Worm (Caenorhabditis elegans): ENCODE results near the gene C09B9.85.

The C09B9.85 gene

DNA sequence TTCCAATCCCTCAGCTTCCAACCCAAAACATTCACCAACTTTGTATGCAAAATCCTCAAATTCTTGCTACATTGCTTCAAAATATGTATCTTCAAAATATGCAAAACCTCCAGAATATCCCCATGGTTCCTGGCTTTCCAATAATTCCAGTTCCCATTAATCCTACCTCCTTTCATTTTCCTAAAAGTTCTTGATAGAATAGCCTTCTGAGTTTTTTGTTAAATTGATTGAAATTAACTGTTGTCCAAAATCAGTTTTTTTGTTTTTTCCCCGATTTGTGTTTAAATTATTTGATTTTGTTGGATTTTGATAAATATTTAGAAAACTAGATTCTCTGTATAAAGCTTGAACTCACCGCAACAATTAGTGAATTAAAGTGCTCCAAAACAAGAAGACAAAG is 20.4 kb downstream of the C09B9.85 start:
- TF ChIP-seq unc-62 (GFP tag; optimal IDR thresholded peaks at IDR 0.05 in 1 of 2) (peak in 1 of 2 experiments; percentile 90), unc-62 (tag; optimal IDR thresholded peaks at IDR 0.05) (no peak), Y48G9A.11 (GFP tag; IDR thresholded peaks at IDR 0.05) (no peak)

DNA sequence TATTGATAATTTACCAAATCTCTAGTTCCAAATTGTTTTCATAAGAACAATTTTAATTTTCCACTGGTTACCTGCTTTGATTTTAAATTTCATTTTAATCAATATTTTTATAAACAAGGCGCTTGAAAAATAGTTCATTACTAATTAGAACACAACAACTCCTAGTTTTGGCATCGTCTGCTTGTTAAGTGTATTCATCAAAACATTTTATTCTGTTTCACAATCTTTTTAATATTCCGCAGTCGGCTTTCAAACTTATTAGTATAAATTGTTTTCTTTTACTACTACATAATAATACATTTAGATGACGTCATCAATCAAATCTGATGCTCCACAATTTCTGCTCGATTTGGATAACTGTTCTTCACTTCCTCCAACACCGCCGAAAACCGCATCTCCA is 23.1 kb downstream of the C09B9.85 start, which contains the start of gene pes-1:
Gene pes-1 (plus strand): TSS at position 301 of the 400 bp plus-strand sequence.
- TF ChIP-seq nhr-76 (tag; optimal IDR thresholded peaks at IDR 0.05) (no peak), nhr-10 (tag; optimal IDR thresholded peaks at IDR 0.05) (no peak), php-3 (GFP tag; IDR thresholded peaks at IDR 0.05) (no peak), F10B5.3 (tag; optimal IDR thresholded peaks at IDR 0.05) (no peak), zip-2 (tag; optimal IDR thresholded peaks at IDR 0.05) (no peak), zag-1 (tag; optimal IDR thresholded peaks at IDR 0.05) (no peak)

DNA sequence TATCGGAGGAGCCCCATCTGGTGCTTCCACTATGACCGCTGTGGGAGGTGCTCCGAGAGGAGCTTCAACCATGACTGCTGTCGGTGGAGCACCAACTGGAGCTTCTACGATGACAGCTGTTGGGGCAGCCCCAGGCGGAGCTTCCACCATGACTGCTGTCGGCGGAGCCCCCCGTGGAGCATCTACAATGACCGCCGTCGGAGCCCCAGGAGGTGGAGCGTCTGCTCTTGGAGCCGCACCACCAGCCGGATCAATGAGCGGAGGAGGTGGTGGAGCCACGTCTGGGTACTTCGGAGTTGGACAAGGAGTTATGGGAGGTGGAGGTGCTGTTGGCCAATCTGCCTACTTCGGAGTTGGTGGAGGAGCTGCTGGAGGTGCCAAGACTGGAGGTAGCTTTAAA is 28.6 kb downstream of the C09B9.85 start:
- no peak for TF ChIP-seq fos-1 (tag; optimal IDR thresholded peaks at IDR 0.05)
- no peak for TF ChIP-seq vab-7 (GFP tag; IDR thresholded peaks at IDR 0.05)
- peak; percentile 94 for TF ChIP-seq set-16 (GFP tag; IDR thresholded peaks at IDR 0.05)

DNA sequence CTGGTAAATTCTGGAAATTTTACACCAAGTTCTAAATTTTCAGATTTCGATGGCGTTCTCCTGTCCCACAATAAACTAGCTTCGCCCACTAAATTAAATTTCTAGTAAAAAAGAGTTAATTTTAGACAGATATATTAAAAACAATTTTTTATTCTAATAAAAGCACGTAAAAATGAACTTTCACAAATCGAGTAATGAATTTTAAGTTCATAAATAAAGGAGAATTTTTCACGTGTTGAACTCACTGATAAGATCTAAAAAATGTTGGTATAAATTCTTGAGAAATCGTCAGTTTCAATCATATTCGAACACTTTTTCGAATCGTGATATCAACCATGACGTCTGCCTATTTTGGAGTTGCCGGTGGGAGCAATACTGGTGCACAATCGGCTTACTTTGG is 29.7 kb downstream of the C09B9.85 start, which contains the start of gene ssq-2:
Gene ssq-2 (plus strand): TSS at position 301 of the 400 bp plus-strand sequence.
- TF ChIP-seq lin-39 (tag; optimal IDR thresholded peaks at IDR 0.05): no peak

DNA sequence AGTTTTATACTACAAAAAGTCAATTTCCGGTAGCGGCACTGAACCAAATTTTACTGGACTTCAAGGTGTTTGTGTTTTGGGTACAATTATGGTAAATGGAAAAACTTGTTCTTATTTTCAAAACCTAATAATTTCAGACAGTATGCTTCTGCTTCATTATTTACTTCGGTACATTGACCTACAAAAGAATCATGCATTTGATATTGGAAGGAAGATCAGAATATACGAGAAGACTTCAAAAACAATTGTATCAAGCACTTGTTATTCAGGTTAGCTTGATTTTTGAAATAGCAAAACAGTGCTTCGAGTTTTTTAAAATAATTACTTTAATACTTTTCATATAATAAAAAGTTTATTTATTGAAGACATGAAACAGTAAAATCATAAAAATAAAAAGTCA is 32.4 kb downstream of the C09B9.85 start:
- TF ChIP-seq nhr-42 (GFP tag; IDR thresholded peaks at IDR 0.05) (no peak), unc-62 (GFP tag; optimal IDR thresholded peaks at IDR 0.05 in 1 of 2) (peak in 1 of 2 experiments; percentile 96), unc-62 (tag; optimal IDR thresholded peaks at IDR 0.05) (no peak), mdl-1 (tag; optimal IDR thresholded peaks at IDR 0.05) (no peak)

DNA sequence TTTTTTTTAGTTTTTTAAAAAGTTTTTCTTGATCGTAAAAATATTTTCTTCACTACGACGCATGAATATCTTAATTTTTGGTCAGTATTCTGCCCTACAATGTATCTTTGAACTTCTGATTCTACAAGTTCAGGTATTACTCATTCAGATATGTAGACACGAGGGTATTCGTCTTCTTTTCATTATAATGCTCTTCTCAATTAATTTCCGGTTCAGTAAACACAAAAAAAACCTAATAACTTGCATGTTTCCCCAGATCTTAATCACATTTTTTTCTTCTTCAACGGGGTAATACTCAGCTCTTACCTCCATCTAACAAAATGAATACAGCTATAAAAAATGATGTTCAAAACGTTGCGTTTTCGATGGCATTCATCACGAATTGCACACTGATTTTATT is 33.5 kb downstream of the C09B9.85 start, which contains the start of gene str-162:
Gene str-162 (plus strand): TSS at position 301 of the 400 bp plus-strand sequence.
- TF ChIP-seq unc-62 (GFP tag; optimal IDR thresholded peaks at IDR 0.05 in 1 of 2): peak in 1 of 2 experiments; percentile 13
- TF ChIP-seq unc-62 (tag; optimal IDR thresholded peaks at IDR 0.05): no peak
- no peak for TF ChIP-seq nhr-28 (tag; optimal IDR thresholded peaks at IDR 0.05)
- TF ChIP-seq set-16 (GFP tag; IDR thresholded peaks at IDR 0.05): no peak
- TF ChIP-seq attf-4 (tag; optimal IDR thresholded peaks at IDR 0.05): no peak

DNA sequence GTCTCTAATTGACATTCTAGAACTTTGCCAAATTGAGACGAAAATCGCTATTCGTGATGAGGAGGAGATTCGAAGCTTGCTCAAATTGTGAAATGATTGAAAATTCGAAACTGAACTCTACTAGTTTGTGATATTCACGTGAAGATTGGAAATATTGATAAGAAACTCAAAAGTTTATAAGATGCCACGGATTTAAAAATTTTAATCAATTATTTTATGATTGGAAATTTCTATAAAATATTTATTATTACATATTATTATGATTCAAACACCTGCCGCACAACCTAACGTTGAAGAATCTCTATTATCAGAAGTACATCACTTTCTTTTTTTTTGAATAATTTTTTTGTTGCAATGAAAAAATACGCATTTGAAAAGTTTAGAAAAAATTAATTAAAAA is 37.0 kb downstream of the C09B9.85 start, which contains the start of gene E03H12.7:
Gene E03H12.7 (minus strand): TSS at position 101 of the 400 bp plus-strand sequence.
- TF ChIP-seq ceh-20 (GFP tag; IDR thresholded peaks at IDR 0.05) (no peak), unc-39 (tag; optimal IDR thresholded peaks at IDR 0.05) (no peak), D1046.2 (GFP tag; IDR thresholded peaks at IDR 0.05) (no peak), aly-2 (tag; optimal IDR thresholded peaks at IDR 0.05) (no peak)

DNA sequence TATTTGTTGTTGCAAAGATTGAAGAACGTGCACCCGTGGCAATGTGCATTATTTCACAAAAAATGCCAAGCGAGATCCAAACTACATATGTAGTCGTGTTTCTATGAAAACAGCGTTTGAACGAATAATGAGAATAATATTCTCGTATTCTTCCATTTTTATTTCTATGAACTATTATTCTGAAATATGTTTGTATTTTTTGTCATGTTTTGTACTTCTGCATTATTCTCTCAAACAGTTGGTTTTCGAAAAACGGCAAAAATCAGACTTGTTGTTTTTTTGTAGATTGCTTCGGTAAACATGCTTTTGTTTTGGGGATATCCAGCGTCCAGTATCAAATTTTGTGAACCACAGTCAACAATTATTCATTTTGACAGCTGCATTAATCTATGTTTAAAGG is 39.3 kb downstream of the C09B9.85 start, which contains the start of gene clec-177:
Gene clec-177 (plus strand): TSS at position 301 of the 400 bp plus-strand sequence.
- no peak for TF ChIP-seq T20F7.1 (GFP tag; optimal IDR thresholded peaks at IDR 0.05)
- no peak for TF ChIP-seq unc-62 (GFP tag; optimal IDR thresholded peaks at IDR 0.05 in 1 of 2)
- no peak for TF ChIP-seq unc-62 (tag; optimal IDR thresholded peaks at IDR 0.05)
- no peak for TF ChIP-seq Y105C5A.15 (GFP tag; IDR thresholded peaks at IDR 0.05)
- no peak for TF ChIP-seq egl-27 (tag; optimal IDR thresholded peaks at IDR 0.05)
- TF ChIP-seq Y5F2A.4 (GFP tag; optimal IDR thresholded peaks at IDR 0.05): no peak
- TF ChIP-seq daf-19 (GFP tag; conservative IDR thresholded peaks at IDR 0.05): no peak
- no peak for TF ChIP-seq tag-97 (GFP tag; IDR thresholded peaks at IDR 0.05)
- no peak for TF ChIP-seq hif-1 (tag; optimal IDR thresholded peaks at IDR 0.05)
- no peak for TF ChIP-seq nhr-237 (tag; optimal IDR thresholded peaks at IDR 0.05)
- no peak for TF ChIP-seq vab-7 (GFP tag; IDR thresholded peaks at IDR 0.05)
- TF ChIP-seq cey-2 (tag; optimal IDR thresholded peaks at IDR 0.05; ENCODE audit: borderline replicate concordance, insufficient read depth): no peak
- no peak for TF ChIP-seq dmd-9 (GFP tag; IDR thresholded peaks at IDR 0.05)
- no peak for TF ChIP-seq zip-11 (GFP tag; IDR thresholded peaks at IDR 0.05)
- no peak for TF ChIP-seq skn-1 (tag; optimal IDR thresholded peaks at IDR 0.05)
- TF ChIP-seq ZK337.2 (GFP tag; IDR thresholded peaks at IDR 0.05): no peak
- no peak for TF ChIP-seq dmd-8 (GFP tag; IDR thresholded peaks at IDR 0.05)
- no peak for TF ChIP-seq lir-3 (tag; optimal IDR thresholded peaks at IDR 0.05)
